Fruit fly (Drosophila melanogaster): ENCODE data around the gene Ucp4C.

dm6 chr2L:6006508-6007232, 38.3 kb downstream of the Ucp4C start, which contains the start of gene Gal:
- TF ChIP-seq bcd (GFP tag; optimal IDR thresholded peaks at IDR 0.05) (no peak), Chrac-16 (GFP tag; optimal IDR thresholded peaks at IDR 0.05) (no peak), MTF-1 (GFP tag; optimal IDR thresholded peaks at IDR 0.05; ENCODE audit: borderline replicate concordance) (no peak), sob (GFP tag; IDR thresholded peaks at IDR 0.05) (no peak), Six4 (GFP tag; optimal IDR thresholded peaks at IDR 0.05) (no peak), chn (GFP tag; optimal IDR thresholded peaks at IDR 0.05) (no peak), twi (tag; optimal IDR thresholded peaks at IDR 0.05) (no peak), Lpt (GFP tag; optimal IDR thresholded peaks at IDR 0.05) (no peak), CG2120 (GFP tag; optimal IDR thresholded peaks at IDR 0.05) (no peak), salm (tag; optimal IDR thresholded peaks at IDR 0.05) (no peak), Hey (tag; optimal IDR thresholded peaks at IDR 0.05) (no peak), kni (GFP tag; optimal IDR thresholded peaks at IDR 0.05) (no peak)
